Worm (Caenorhabditis elegans): ENCODE results near the gene ZC250.2.
A peak's percentile ranks its signal among the peaks of the same experiment; 100 is the strongest.
"Not testable (repeated sequence)": the region's sequence is repeated elsewhere in the genome, so short reads cannot be mapped to it uniquely, and the experiment has no call there.

Gene ZC250.2

ce11 chrV:5769500-5769899 is 22.6 kb upstream of the ZC250.2 start:
- peak; percentile 20 for TF ChIP-seq crh-2 (tag; optimal IDR thresholded peaks at IDR 0.05)
- TF ChIP-seq fos-1 (tag; optimal IDR thresholded peaks at IDR 0.05), result peak; percentile 41
- peak; percentile 54 for TF ChIP-seq sma-9 (GFP tag; optimal IDR thresholded peaks at IDR 0.05)
- no peak for TF ChIP-seq sma-9 (tag; optimal IDR thresholded peaks at IDR 0.05)
- no peak for TF ChIP-seq blmp-1 (tag; optimal IDR thresholded peaks at IDR 0.05; ENCODE audit: insufficient read depth)

DNA sequence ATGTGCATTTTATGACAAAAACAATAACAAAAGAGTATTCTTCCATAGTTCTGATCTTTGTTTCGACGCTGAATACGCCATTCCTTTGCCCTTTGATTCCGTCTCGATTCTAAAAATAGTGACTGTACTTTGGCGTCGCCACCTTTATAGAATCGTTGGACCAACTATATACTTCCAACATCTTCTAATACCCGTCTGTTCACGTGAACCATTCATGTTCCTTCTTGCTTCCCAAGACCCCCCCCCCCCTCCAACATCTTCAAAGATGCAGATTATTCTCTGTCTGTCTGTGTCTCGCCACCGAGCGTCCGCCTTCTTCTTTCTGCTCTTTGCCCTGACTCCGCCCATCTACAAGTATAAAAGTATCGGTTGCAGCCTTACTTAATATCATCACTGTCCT is 22.1 kb upstream of the ZC250.2 start:
- no peak for TF ChIP-seq nhr-23 (tag; optimal IDR thresholded peaks at IDR 0.05)
- TF ChIP-seq C34F6.9 (tag; optimal IDR thresholded peaks at IDR 0.05), result no peak
- no peak for TF ChIP-seq nhr-10 (tag; optimal IDR thresholded peaks at IDR 0.05)
- TF ChIP-seq R02D3.7 (tag; optimal IDR thresholded peaks at IDR 0.05), result no peak
- TF ChIP-seq lin-11 (tag; optimal IDR thresholded peaks at IDR 0.05), result no peak
- no peak for TF ChIP-seq unc-62 (GFP tag; optimal IDR thresholded peaks at IDR 0.05)
- no peak for TF ChIP-seq sma-9 (GFP tag; optimal IDR thresholded peaks at IDR 0.05)
- TF ChIP-seq sma-9 (tag; optimal IDR thresholded peaks at IDR 0.05), result no peak
- no peak for TF ChIP-seq ceh-16 (tag; optimal IDR thresholded peaks at IDR 0.05)
- TF ChIP-seq mbf-1 (tag; optimal IDR thresholded peaks at IDR 0.05), result no peak

- peak; percentile 53 for TF ChIP-seq ama-1 (optimal IDR thresholded peaks at IDR 0.05)
- TF ChIP-seq sma-9 (GFP tag; optimal IDR thresholded peaks at IDR 0.05), result no peak
- TF ChIP-seq sma-9 (tag; optimal IDR thresholded peaks at IDR 0.05), result no peak
Observed at ce11 chrV:5771627-5772026, 20.5 kb upstream of the ZC250.2 start, which contains the start of gene F44E7.3. F44E7.3 (plus strand) TSS chrV:5771945.

- TF ChIP-seq nhr-10 (tag; optimal IDR thresholded peaks at IDR 0.05) (no peak), ztf-4 (tag; optimal IDR thresholded peaks at IDR 0.05) (no peak)
Observed at ce11 chrV:5772503-5772902, 19.6 kb upstream of the ZC250.2 start.

DNA sequence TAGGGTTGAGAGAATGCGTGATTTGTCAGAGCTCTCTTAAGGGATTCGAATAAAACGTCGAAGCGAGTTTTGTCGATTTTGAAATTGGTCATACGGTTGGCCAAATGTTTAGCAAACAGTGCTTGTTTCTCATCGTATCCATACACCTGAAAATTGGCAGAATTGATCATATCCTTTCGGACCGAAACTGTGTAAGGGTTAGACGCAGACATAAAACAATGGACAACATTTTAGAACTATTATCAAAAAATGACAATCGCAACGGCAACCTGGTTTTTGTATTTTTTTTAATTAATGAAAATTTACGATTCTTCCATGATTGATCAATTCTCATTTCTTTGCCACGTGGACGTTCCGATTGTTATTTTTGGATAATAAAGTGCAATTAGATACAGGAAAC is 18.0 kb upstream of the ZC250.2 start:
- TF ChIP-seq nhr-21 (tag; optimal IDR thresholded peaks at IDR 0.05), result no peak

DNA sequence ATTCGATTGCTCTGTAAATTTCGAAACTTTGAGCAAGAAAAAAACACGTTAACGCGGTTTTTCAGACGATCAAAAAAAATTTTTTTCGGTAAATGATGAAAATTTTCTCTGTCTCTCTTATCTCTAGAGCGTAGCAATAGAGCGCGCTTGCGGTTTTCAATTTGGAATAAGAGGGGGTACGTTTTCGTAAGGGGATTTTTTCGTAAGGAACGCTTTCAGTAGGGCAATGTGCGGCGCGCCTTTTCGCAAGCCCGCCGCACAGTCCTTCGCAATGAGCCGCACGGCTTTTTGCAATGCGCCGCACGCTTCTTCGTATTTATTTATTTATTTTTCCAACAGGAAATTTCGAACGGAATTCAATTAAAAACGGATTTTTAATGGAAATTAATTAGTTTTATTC is 15.2 kb upstream of the ZC250.2 start, which contains the start of gene F44E7.4:
F44E7.4 (minus strand) TSS at position 13 of the 400 bp plus-strand sequence.
- peak; percentile 11 for TF ChIP-seq sma-9 (GFP tag; optimal IDR thresholded peaks at IDR 0.05)
- TF ChIP-seq sma-9 (tag; optimal IDR thresholded peaks at IDR 0.05), result not testable (repeated sequence)
- peak; percentile 19 for TF ChIP-seq sma-3 (GFP tag; optimal IDR thresholded peaks at IDR 0.05)
- peak; percentile 59 for TF ChIP-seq C34F6.9 (tag; optimal IDR thresholded peaks at IDR 0.05)
- peak; percentile 32 for TF ChIP-seq crh-2 (tag; optimal IDR thresholded peaks at IDR 0.05)
- peak; percentile 3 for TF ChIP-seq gmeb-1 (tag; optimal IDR thresholded peaks at IDR 0.05)
- peak; percentile 50 for TF ChIP-seq lin-13 (GFP tag; optimal IDR thresholded peaks at IDR 0.05)
- peak; percentile 53 for TF ChIP-seq F13H6.1 (tag; optimal IDR thresholded peaks at IDR 0.05)
- peak; percentile 52 for TF ChIP-seq nhr-129 (tag; optimal IDR thresholded peaks at IDR 0.05)
- peak in 1 of 2 experiments; percentile 59 for TF ChIP-seq lsy-2 (tag; optimal IDR thresholded peaks at IDR 0.05)
- peak; percentile 64 for TF ChIP-seq unc-55 (GFP tag; optimal IDR thresholded peaks at IDR 0.05)
- peak; percentile 2 for TF ChIP-seq nhr-25 (tag; optimal IDR thresholded peaks at IDR 0.05)

- TF ChIP-seq fos-1 (tag; optimal IDR thresholded peaks at IDR 0.05) (peak; percentile 44), lsy-2 (tag; optimal IDR thresholded peaks at IDR 0.05) (peak in 1 of 2 experiments; percentile 43), unc-55 (GFP tag; optimal IDR thresholded peaks at IDR 0.05) (peak; percentile 29), F13H6.1 (tag; optimal IDR thresholded peaks at IDR 0.05) (peak; percentile 34), skn-1 (tag; optimal IDR thresholded peaks at IDR 0.05) (no peak), lin-39 (tag; optimal IDR thresholded peaks at IDR 0.05) (no peak), nhr-129 (tag; optimal IDR thresholded peaks at IDR 0.05) (peak; percentile 98), dmd-4 (tag; optimal IDR thresholded peaks at IDR 0.05) (no peak), C34F6.9 (tag; optimal IDR thresholded peaks at IDR 0.05) (peak; percentile 44), sma-9 (GFP tag; optimal IDR thresholded peaks at IDR 0.05) (peak; percentile 43), sma-9 (tag; optimal IDR thresholded peaks at IDR 0.05) (no peak), ztf-1 (GFP tag; conservative IDR thresholded peaks at IDR 0.05) (no peak)
Observed at ce11 chrV:5779984-5780383, 12.1 kb upstream of the ZC250.2 start.
